Fruit fly (Drosophila melanogaster): Measurements from ENCODE around the gene CG43273.
A peak's percentile ranks its signal among the peaks of the same experiment; 100 is the strongest.

- TF ChIP-seq CG32121 (GFP tag; IDR thresholded peaks at IDR 0.05) (peak; percentile 90), CG8301 (tag; optimal IDR thresholded peaks at IDR 0.05) (peak; percentile 74), CG10348 (GFP tag; IDR thresholded peaks at IDR 0.05) (peak; percentile 67), CG34367 (tag; optimal IDR thresholded peaks at IDR 0.05) (peak; percentile 64), Ets98B (GFP tag; IDR thresholded peaks at IDR 0.05) (peak; percentile 94), CG14655 (GFP tag; optimal IDR thresholded peaks at IDR 0.05) (no peak), D1 (tag; optimal IDR thresholded peaks at IDR 0.05) (no peak)
These were observed 46.1 kb downstream of the CG43273 start, which contains the start of gene CG3744 for dm6 chr3R:24875939-24876842.
